Worm (Caenorhabditis elegans) whole organism, late embryonic: Measurements from ENCODE around the gene F31F7.1.

Source experiments
- C08G9.2 ChIP-seq: sonication (generic microtip); optimal IDR thresholded peaks from 2 replicates; lab custom pipeline; 2016; ENCODE audit warnings: mild to moderate bottlenecking, missing genetic modification characterization, moderate library complexity, missing compliant biosample characterization
- F13H6.1 ChIP-seq: sonication (generic microtip); optimal IDR thresholded peaks from 2 replicates; lab custom pipeline; 2016; ENCODE audit warnings: missing genetic modification characterization, missing compliant biosample characterization
- K02D7.2 ChIP-seq: sonication (generic microtip); optimal IDR thresholded peaks from 2 replicates; lab custom pipeline; 2017; ENCODE audit warnings: mild to moderate bottlenecking, missing genetic modification characterization, missing compliant biosample characterization
- K09A11.1 ChIP-seq: sonication (generic microtip); optimal IDR thresholded peaks from 2 replicates; lab custom pipeline; 2017; ENCODE audit warnings: antibody characterized with exemption, mild to moderate bottlenecking, missing genetic modification characterization, missing compliant biosample characterization; ENCODE audit not compliant: insufficient read depth
- T23F11.4 ChIP-seq: fragments of 200-800 bp; sonication (Bioruptor generic); optimal IDR thresholded peaks from 2 replicates; lab custom pipeline; 2018; ENCODE audit warnings: mild to moderate bottlenecking, missing genetic modification characterization, missing compliant biosample characterization
- ama-1 ChIP-seq: fragments of 150-350 bp; optimal IDR thresholded peaks from 2 replicates; lab custom pipeline; 2014
- ceh-14 ChIP-seq: sonication (generic microtip); optimal IDR thresholded peaks from 2 replicates; lab custom pipeline; 2016; ENCODE audit warnings: missing genotype, missing genetic modification characterization, missing compliant biosample characterization
- ceh-18 ChIP-seq: sonication (generic microtip); optimal IDR thresholded peaks from 2 replicates; lab custom pipeline; 2016; ENCODE audit warnings: missing genetic modification characterization, missing compliant biosample characterization
- ceh-19 ChIP-seq: fragments of 200-800 bp; sonication (Bioruptor generic); optimal IDR thresholded peaks from 2 replicates; lab custom pipeline; 2018; ENCODE audit warnings: mild to moderate bottlenecking, missing genetic modification characterization, missing compliant biosample characterization
- ceh-24 ChIP-seq: sonication (generic microtip); optimal IDR thresholded peaks from 2 replicates; lab custom pipeline; 2016; ENCODE audit warnings: mild to moderate bottlenecking, missing genetic modification characterization, missing compliant biosample characterization
- ceh-30 ChIP-seq: fragments of 150-350 bp; optimal IDR thresholded peaks from 2 replicates; lab custom pipeline; 2014; ENCODE audit warnings: missing biosample characterization, missing genetic modification characterization
- ceh-31 ChIP-seq: sonication (generic microtip); optimal IDR thresholded peaks from 2 replicates; lab custom pipeline; 2016; ENCODE audit warnings: missing genetic modification characterization, missing compliant biosample characterization
- ceh-34 ChIP-seq: sonication (generic microtip); optimal IDR thresholded peaks from 2 replicates; lab custom pipeline; 2016; ENCODE audit warnings: mild to moderate bottlenecking, missing genetic modification characterization, missing compliant biosample characterization
- ceh-9 ChIP-seq: sonication (generic microtip); optimal IDR thresholded peaks from 2 replicates; lab custom pipeline; 2016; ENCODE audit warnings: mild to moderate bottlenecking, missing genetic modification characterization, inconsistent platforms, missing compliant biosample characterization
- che-1 ChIP-seq: sonication (generic microtip); optimal IDR thresholded peaks from 2 replicates; lab custom pipeline; 2016; ENCODE audit warnings: mild to moderate bottlenecking, missing genetic modification characterization, missing compliant biosample characterization
- dve-1 ChIP-seq: sonication (generic microtip); optimal IDR thresholded peaks from 2 replicates; lab custom pipeline; 2017; ENCODE audit warnings: antibody characterized with exemption, mild to moderate bottlenecking, missing genetic modification characterization, missing compliant biosample characterization
- elt-2 ChIP-seq: sonication (generic microtip); optimal IDR thresholded peaks from 2 replicates; lab custom pipeline; 2016; ENCODE audit warnings: missing genetic modification reagents, missing genetic modification characterization, missing compliant biosample characterization
- ets-4 ChIP-seq: sonication (generic microtip); optimal IDR thresholded peaks from 2 replicates; lab custom pipeline; 2016; ENCODE audit warnings: missing genetic modification characterization, missing compliant biosample characterization
- eyg-1 ChIP-seq: sonication (generic microtip); optimal IDR thresholded peaks from 2 replicates; lab custom pipeline; 2016; ENCODE audit warnings: missing genotype, missing genetic modification characterization, missing compliant biosample characterization
- fkh-10 ChIP-seq: fragments of 150-350 bp; optimal IDR thresholded peaks from 2 replicates; lab custom pipeline; 2014; ENCODE audit warnings: missing biosample characterization, missing genetic modification reagents, missing genetic modification characterization
- hlh-13 ChIP-seq: fragments of 200-800 bp; sonication (Bioruptor generic); optimal IDR thresholded peaks from 2 replicates; lab custom pipeline; 2018; ENCODE audit warnings: mild to moderate bottlenecking, missing genetic modification characterization, missing compliant biosample characterization
- hlh-6 ChIP-seq: sonication (generic microtip); optimal IDR thresholded peaks from 2 replicates; lab custom pipeline; 2016; ENCODE audit warnings: missing genotype, missing genetic modification characterization, missing compliant biosample characterization
- lim-6 ChIP-seq: sonication (generic microtip); optimal IDR thresholded peaks from 2 replicates; lab custom pipeline; 2016; ENCODE audit warnings: missing genetic modification characterization, missing compliant biosample characterization
- lin-11 ChIP-seq: fragments of 200-800 bp; sonication (Bioruptor generic); optimal IDR thresholded peaks from 2 replicates; lab custom pipeline; 2018; ENCODE audit warnings: mild to moderate bottlenecking, missing genetic modification characterization, missing compliant biosample characterization
- mec-3 ChIP-seq: sonication (generic microtip); optimal IDR thresholded peaks from 2 replicates; lab custom pipeline; 2016; ENCODE audit warnings: borderline replicate concordance, missing genetic modification characterization, missing compliant biosample characterization
- nfya-1 ChIP-seq: sonication (generic microtip); optimal IDR thresholded peaks from 2 replicates; lab custom pipeline; 2017; ENCODE audit warnings: missing genetic modification characterization, mild to moderate bottlenecking, missing compliant biosample characterization, antibody characterized with exemption, moderate library complexity
- nhr-232 ChIP-seq: sonication (generic microtip); optimal IDR thresholded peaks from 2 replicates; lab custom pipeline; 2016; ENCODE audit warnings: missing genetic modification characterization, missing compliant biosample characterization
- npax-4 ChIP-seq: sonication (generic microtip); optimal IDR thresholded peaks from 2 replicates; lab custom pipeline; 2016; ENCODE audit warnings: missing genetic modification characterization, missing compliant biosample characterization
- pag-3 ChIP-seq: sonication (generic microtip); optimal IDR thresholded peaks from 2 replicates; lab custom pipeline; 2016; ENCODE audit warnings: missing compliant biosample characterization, missing genetic modification characterization, borderline replicate concordance
- pat-9 ChIP-seq: fragments of 200-800 bp; sonication (Bioruptor generic); optimal IDR thresholded peaks from 2 replicates; lab custom pipeline; 2018; ENCODE audit warnings: mild to moderate bottlenecking, missing genetic modification characterization, moderate library complexity, missing compliant biosample characterization
- pha-2 ChIP-seq: sonication (generic microtip); optimal IDR thresholded peaks from 2 replicates; lab custom pipeline; 2017; ENCODE audit warnings: mild to moderate bottlenecking, missing genetic modification characterization, missing compliant biosample characterization
- pqm-1 ChIP-seq: sonication (generic microtip); optimal IDR thresholded peaks from 2 replicates; lab custom pipeline; 2016; ENCODE audit warnings: missing genetic modification characterization, missing compliant biosample characterization
- pros-1 ChIP-seq: fragments of 150-350 bp; optimal IDR thresholded peaks from 2 replicates; lab custom pipeline; 2014; ENCODE audit warnings: missing biosample characterization, missing genetic modification reagents, missing genetic modification characterization
- ref-2 ChIP-seq: sonication (generic microtip); optimal IDR thresholded peaks from 2 replicates; lab custom pipeline; 2016; ENCODE audit warnings: missing genetic modification characterization, missing compliant biosample characterization
- rnt-1 ChIP-seq: sonication (generic microtip); optimal IDR thresholded peaks from 2 replicates; lab custom pipeline; 2016; ENCODE audit warnings: missing genetic modification characterization, missing compliant biosample characterization
- sdc-2 ChIP-seq: sonication (generic microtip); optimal IDR thresholded peaks from 2 replicates; lab custom pipeline; 2016; ENCODE audit warnings: missing genotype, missing genetic modification characterization, missing compliant biosample characterization
- sox-2 ChIP-seq: fragments of 200-800 bp; sonication (Bioruptor generic); IDR thresholded peaks from 2 replicates; pipeline ENCODE4 v1.3.6; 2022; ENCODE audit warnings: missing genetic modification reagents, missing genetic modification characterization, missing compliant biosample characterization
- sox-4 ChIP-seq: sonication (generic microtip); optimal IDR thresholded peaks from 2 replicates; lab custom pipeline; 2017; ENCODE audit warnings: mild to moderate bottlenecking, missing genetic modification characterization, inconsistent platforms, missing compliant biosample characterization
- tbx-2 ChIP-seq: sonication (generic microtip); optimal IDR thresholded peaks from 2 replicates; lab custom pipeline; 2016; ENCODE audit warnings: missing genetic modification characterization, missing compliant biosample characterization
- unc-42 ChIP-seq: sonication (generic microtip); optimal IDR thresholded peaks from 2 replicates; lab custom pipeline; 2016; ENCODE audit warnings: missing genotype, missing genetic modification characterization, missing compliant biosample characterization
- unc-55 ChIP-seq: sonication (generic microtip); optimal IDR thresholded peaks from 2 replicates; lab custom pipeline; 2017; ENCODE audit warnings: missing biosample characterization, missing genetic modification reagents, missing genetic modification characterization
- unc-86 ChIP-seq: sonication (generic microtip); optimal IDR thresholded peaks from 2 replicates; lab custom pipeline; 2016; ENCODE audit warnings: missing genetic modification characterization, missing compliant biosample characterization

F31F7.1 gene

DNA sequence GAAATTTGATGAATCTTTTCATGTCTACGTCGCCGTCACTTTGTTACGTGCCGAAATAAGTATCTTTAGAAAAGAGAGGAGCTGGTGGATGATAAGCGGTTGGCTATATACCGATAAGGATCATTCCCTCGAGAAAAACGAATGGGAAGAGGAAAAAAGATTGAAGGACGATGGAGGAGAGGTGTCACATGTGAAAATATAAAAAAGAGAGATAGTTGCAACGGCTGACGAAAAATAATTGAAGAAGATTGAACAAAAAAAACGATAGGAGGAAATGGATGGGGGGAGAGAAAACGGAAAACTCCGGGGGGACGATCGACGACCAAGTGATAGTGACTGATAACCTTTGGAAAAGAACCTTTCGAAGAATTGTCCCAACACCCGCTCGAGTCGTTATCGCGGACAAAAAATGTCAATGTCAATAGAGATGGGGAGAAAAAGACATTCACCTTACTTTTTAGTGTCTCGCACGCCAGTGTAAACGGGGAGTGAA is 46.7 kb upstream of the F31F7.1 start:
- peak; percentile 46 for TF ChIP-seq rnt-1
- TF ChIP-seq ceh-18 (tag; lab: Kevin White, UChicago), result peak; percentile 82
- no peak for TF ChIP-seq sdc-2 (tag; lab: Kevin White, UChicago)
- peak; percentile 97 for TF ChIP-seq elt-2 (tag; lab: Kevin White, UChicago)
- no peak for TF ChIP-seq npax-4 (tag; lab: Kevin White, UChicago)
- TF ChIP-seq ceh-34 (tag; lab: Kevin White, UChicago), result no peak
- no peak for TF ChIP-seq unc-86 (tag; lab: Kevin White, UChicago)
- TF ChIP-seq ama-1 (lab: Kevin White, UChicago), result no peak
- no peak for TF ChIP-seq lin-11 (tag; lab: Kevin White, UChicago)
- TF ChIP-seq pqm-1 (tag; lab: Kevin White, UChicago), result peak; percentile 68
- TF ChIP-seq nfya-1 (tag; lab: Kevin White, UChicago), result no peak
- TF ChIP-seq T23F11.4 (GFP tag; lab: Kevin White, UChicago), result no peak
- no peak for TF ChIP-seq tbx-2 (tag; lab: Kevin White, UChicago)
- no peak for TF ChIP-seq C08G9.2 (tag; lab: Kevin White, UChicago)
- no peak for TF ChIP-seq ceh-14
- no peak for TF ChIP-seq hlh-6
- TF ChIP-seq hlh-13 (GFP tag; lab: Kevin White, UChicago), result no peak
- no peak for TF ChIP-seq pha-2
- no peak for TF ChIP-seq sox-2 (GFP tag; lab: Robert Waterston, UW)
- TF ChIP-seq F13H6.1 (tag; lab: Kevin White, UChicago), result no peak
- no peak for TF ChIP-seq sox-4 (tag; lab: Kevin White, UChicago)
- no peak for TF ChIP-seq unc-42 (tag; lab: Kevin White, UChicago)
- no peak for TF ChIP-seq K09A11.1
- TF ChIP-seq nhr-232 (tag; lab: Kevin White, UChicago), result no peak
- TF ChIP-seq ceh-19 (GFP tag; lab: Kevin White, UChicago), result no peak
- peak; percentile 0 for TF ChIP-seq ets-4 (tag; lab: Kevin White, UChicago)
- TF ChIP-seq lim-6, result no peak
- TF ChIP-seq pag-3 (tag; lab: Kevin White, UChicago), result no peak
- TF ChIP-seq unc-55 (GFP tag; lab: Kevin White, UChicago), result no peak
- peak; percentile 8 for TF ChIP-seq ceh-31 (tag; lab: Kevin White, UChicago)
- no peak for TF ChIP-seq ref-2 (tag; lab: Kevin White, UChicago)
- no peak for TF ChIP-seq pat-9 (tag; lab: Kevin White, UChicago)
- no peak for TF ChIP-seq eyg-1 (tag; lab: Kevin White, UChicago)
- no peak for TF ChIP-seq dve-1 (tag; lab: Kevin White, UChicago)
- TF ChIP-seq ceh-24 (tag; lab: Kevin White, UChicago), result no peak
- TF ChIP-seq K02D7.2 (tag; lab: Kevin White, UChicago), result no peak
- TF ChIP-seq mec-3 (tag; lab: Kevin White, UChicago), result no peak

DNA sequence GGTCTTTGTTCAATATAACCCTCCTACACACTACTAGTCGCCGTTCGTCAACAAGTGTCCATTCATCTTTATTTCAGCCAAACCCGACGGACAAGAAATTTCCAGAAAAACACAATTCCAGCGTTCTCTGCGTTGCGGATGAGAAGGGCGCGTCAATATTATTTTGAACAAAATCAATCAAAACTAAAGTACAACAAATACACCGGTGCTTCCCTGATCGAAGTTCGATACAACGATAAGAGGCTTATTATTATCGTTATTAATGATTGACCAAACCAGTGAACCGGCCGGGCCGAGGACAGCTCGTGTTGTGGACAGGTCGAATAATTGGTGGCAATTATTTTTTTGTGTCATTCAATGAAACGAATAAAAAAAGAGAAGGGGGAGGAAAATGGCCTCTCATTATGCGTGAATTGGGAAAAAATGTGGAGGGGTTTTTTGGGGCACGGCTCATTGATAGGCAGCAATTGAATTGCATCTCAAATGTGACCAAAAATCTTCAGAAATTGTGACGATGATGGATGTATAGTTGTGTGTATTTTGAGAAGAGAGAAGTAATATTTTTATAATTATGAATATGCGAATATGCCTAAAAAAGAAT is 45.5 kb upstream of the F31F7.1 start:
- TF ChIP-seq ceh-31 (tag; lab: Kevin White, UChicago) (peak; percentile 39), nhr-232 (tag; lab: Kevin White, UChicago) (no peak), fkh-10 (GFP tag; lab: Kevin White, UChicago) (no peak), ceh-30 (tag; lab: Kevin White, UChicago) (no peak)

DNA sequence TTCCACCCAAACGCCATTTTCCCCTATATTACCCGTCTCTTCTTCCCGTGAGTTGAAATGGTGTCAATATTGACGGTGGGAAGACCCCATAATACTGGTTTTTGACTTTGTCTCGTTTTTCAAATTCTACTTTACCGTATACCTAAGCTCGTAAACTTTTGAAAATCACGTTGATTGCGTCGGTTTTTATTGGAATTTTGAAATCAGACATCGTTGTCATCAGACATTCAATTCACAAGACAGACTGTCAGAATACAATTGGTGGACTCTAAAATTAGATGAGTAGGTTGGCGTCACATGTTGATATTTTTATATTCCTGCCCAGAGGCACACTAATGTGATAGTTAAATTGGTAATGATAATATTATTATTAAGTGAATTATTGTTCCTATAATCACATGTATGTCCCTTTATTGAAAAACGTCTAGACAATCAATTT is 44.3 kb upstream of the F31F7.1 start:
- TF ChIP-seq pros-1 (tag; lab: Kevin White, UChicago) (no peak), che-1 (tag; lab: Kevin White, UChicago) (no peak), K09A11.1 (no peak), ceh-9 (no peak), ama-1 (lab: Kevin White, UChicago) (no peak), mec-3 (tag; lab: Kevin White, UChicago) (no peak)
